Worm (Caenorhabditis elegans): Measurements from ENCODE around the gene nhr-152.

Gene nhr-152

ce11 chrV:7728679-7729027, 42.5 kb downstream of the nhr-152 start, which contains the start of gene Y97E10C.1:
Gene Y97E10C.1, plus strand, starts transcription at chrV:7728879.
- TF ChIP-seq nhr-11 (tag; optimal IDR thresholded peaks at IDR 0.05) (no peak), Y55F3AM.14 (GFP tag; optimal IDR thresholded peaks at IDR 0.05) (no peak), ztf-11 (tag; optimal IDR thresholded peaks at IDR 0.05) (no peak), crh-2 (tag; optimal IDR thresholded peaks at IDR 0.05) (no peak), mab-5 (tag; optimal IDR thresholded peaks at IDR 0.05) (no peak), aly-2 (tag; optimal IDR thresholded peaks at IDR 0.05) (no peak), lsy-2 (tag; optimal IDR thresholded peaks at IDR 0.05) (no peak), dmd-4 (tag; optimal IDR thresholded peaks at IDR 0.05) (no peak)

ce11 chrV:7730488-7730887, 44.3 kb downstream of the nhr-152 start:
- TF ChIP-seq ztf-11 (tag; optimal IDR thresholded peaks at IDR 0.05) (no peak), nhr-11 (tag; optimal IDR thresholded peaks at IDR 0.05) (no peak), zag-1 (tag; optimal IDR thresholded peaks at IDR 0.05) (no peak), peb-1 (tag; optimal IDR thresholded peaks at IDR 0.05) (no peak), C34F6.9 (tag; optimal IDR thresholded peaks at IDR 0.05) (peak; percentile 15), R02D3.7 (tag; optimal IDR thresholded peaks at IDR 0.05) (no peak), skn-1 (tag; optimal IDR thresholded peaks at IDR 0.05) (no peak), lin-11 (tag; optimal IDR thresholded peaks at IDR 0.05) (no peak), crh-2 (tag; optimal IDR thresholded peaks at IDR 0.05) (peak; percentile 68), egl-27 (tag; optimal IDR thresholded peaks at IDR 0.05) (no peak), elt-1 (tag; optimal IDR thresholded peaks at IDR 0.05) (no peak), mab-5 (tag; optimal IDR thresholded peaks at IDR 0.05) (no peak), mdl-1 (tag; optimal IDR thresholded peaks at IDR 0.05) (no peak), nhr-10 (tag; optimal IDR thresholded peaks at IDR 0.05) (no peak), snpc-4 (tag; optimal IDR thresholded peaks at IDR 0.05) (no peak), sem-4 (tag; optimal IDR thresholded peaks at IDR 0.05) (peak; percentile 19), F13H6.1 (tag; optimal IDR thresholded peaks at IDR 0.05) (peak; percentile 68), alr-1 (tag; optimal IDR thresholded peaks at IDR 0.05) (no peak), aly-2 (tag; optimal IDR thresholded peaks at IDR 0.05) (no peak), nhr-23 (tag; optimal IDR thresholded peaks at IDR 0.05) (no peak), fos-1 (tag; optimal IDR thresholded peaks at IDR 0.05) (peak; percentile 63), nhr-77 (tag; optimal IDR thresholded peaks at IDR 0.05) (no peak), unc-55 (GFP tag; optimal IDR thresholded peaks at IDR 0.05) (peak; percentile 24), ztf-4 (tag; optimal IDR thresholded peaks at IDR 0.05) (peak; percentile 63), unc-62 (GFP tag; optimal IDR thresholded peaks at IDR 0.05) (no peak), ztf-1 (GFP tag; conservative IDR thresholded peaks at IDR 0.05) (no peak), nhr-21 (tag; optimal IDR thresholded peaks at IDR 0.05) (peak; percentile 49), nhr-25 (tag; optimal IDR thresholded peaks at IDR 0.05) (peak; percentile 46), ceh-82 (tag; optimal IDR thresholded peaks at IDR 0.05) (no peak), lin-13 (GFP tag; optimal IDR thresholded peaks at IDR 0.05) (peak; percentile 44), blmp-1 (tag; optimal IDR thresholded peaks at IDR 0.05; ENCODE audit: insufficient read depth) (no peak), nhr-6 (tag; optimal IDR thresholded peaks at IDR 0.05) (peak; percentile 20), ama-1 (optimal IDR thresholded peaks at IDR 0.05) (peak; percentile 61), ZK546.5 (tag; optimal IDR thresholded peaks at IDR 0.05) (no peak), dmd-4 (tag; optimal IDR thresholded peaks at IDR 0.05) (no peak), gmeb-1 (tag; optimal IDR thresholded peaks at IDR 0.05) (peak; percentile 42), nhr-12 (tag; optimal IDR thresholded peaks at IDR 0.05) (no peak), unc-39 (tag; optimal IDR thresholded peaks at IDR 0.05) (no peak), nhr-129 (tag; optimal IDR thresholded peaks at IDR 0.05) (peak; percentile 67), nhr-237 (tag; optimal IDR thresholded peaks at IDR 0.05) (no peak), Y55F3AM.14 (GFP tag; optimal IDR thresholded peaks at IDR 0.05) (peak; percentile 57), sma-9 (GFP tag; optimal IDR thresholded peaks at IDR 0.05) (peak; percentile 42), sma-9 (tag; optimal IDR thresholded peaks at IDR 0.05) (no peak), lin-39 (tag; optimal IDR thresholded peaks at IDR 0.05) (no peak), ceh-16 (tag; optimal IDR thresholded peaks at IDR 0.05) (no peak), sma-3 (GFP tag; optimal IDR thresholded peaks at IDR 0.05) (peak; percentile 57), elt-3 (tag; optimal IDR thresholded peaks at IDR 0.05) (no peak), mbf-1 (tag; optimal IDR thresholded peaks at IDR 0.05) (no peak), lsy-2 (tag; optimal IDR thresholded peaks at IDR 0.05) (peak in 1 of 2 experiments; percentile 52)

All from whole organism, L2 larva.